Worm (Caenorhabditis elegans) whole organism, early embryonic: ENCODE results near the gene Y39B6A.27.

ENCODE experiments used
- B0310.2 ChIP-seq: sonication (generic microtip); optimal IDR thresholded peaks from 2 replicates; lab custom pipeline; 2016; ENCODE audit warnings: mild to moderate bottlenecking, missing genetic modification characterization, missing compliant biosample characterization
- F13C5.2 ChIP-seq: sonication (generic microtip); optimal IDR thresholded peaks from 2 replicates; lab custom pipeline; 2017; ENCODE audit warnings: mild to moderate bottlenecking, missing genetic modification characterization, inconsistent platforms, missing compliant biosample characterization
- aly-1 ChIP-seq: sonication (generic microtip); optimal IDR thresholded peaks from 2 replicates; lab custom pipeline; 2016; ENCODE audit warnings: missing genetic modification characterization, missing compliant biosample characterization
- ama-1 ChIP-seq: fragments of 150-350 bp; optimal IDR thresholded peaks from 2 replicates; lab custom pipeline; 2014
- ceh-13 ChIP-seq: fragments of 200-800 bp; sonication (Bioruptor generic); optimal IDR thresholded peaks from 2 replicates; lab custom pipeline; 2018; ENCODE audit warnings: mild to moderate bottlenecking, missing genetic modification characterization, missing compliant biosample characterization
- ceh-36 ChIP-seq: sonication (generic microtip); optimal IDR thresholded peaks from 2 replicates; lab custom pipeline; 2016; ENCODE audit warnings: missing genetic modification characterization, inconsistent platforms, missing compliant biosample characterization
- ets-7 ChIP-seq: sonication (generic microtip); optimal IDR thresholded peaks from 2 replicates; lab custom pipeline; 2016; ENCODE audit warnings: missing genotype, missing genetic modification characterization, missing compliant biosample characterization
- flt-1 ChIP-seq: fragments of 200-800 bp; sonication (Bioruptor generic); IDR thresholded peaks from 2 replicates; pipeline ENCODE4 v1.3.6; 2022; ENCODE audit warnings: missing genetic modification characterization, missing compliant biosample characterization
- hmbx-1 ChIP-seq: sonication (generic microtip); optimal IDR thresholded peaks from 2 replicates; lab custom pipeline; 2016; ENCODE audit warnings: mild to moderate bottlenecking, missing genetic modification characterization, missing compliant biosample characterization
- hmg-4 ChIP-seq: fragments of 200-800 bp; sonication (Bioruptor generic); optimal IDR thresholded peaks from 2 replicates; lab custom pipeline; 2018; ENCODE audit warnings: mild to moderate bottlenecking, missing genetic modification characterization, missing compliant biosample characterization
- hnd-1 ChIP-seq: sonication (generic microtip); optimal IDR thresholded peaks from 2 replicates; lab custom pipeline; 2016; ENCODE audit warnings: missing genetic modification characterization, missing compliant biosample characterization
- pes-1 ChIP-seq: fragments of 200-800 bp; sonication (Bioruptor generic); IDR thresholded peaks from 2 replicates; pipeline ENCODE4 v1.3.6; 2022; ENCODE audit warnings: missing genetic modification reagents, missing genetic modification characterization, missing compliant biosample characterization
- scrt-1 ChIP-seq: fragments of 200-800 bp; sonication (Bioruptor generic); IDR thresholded peaks from 2 replicates; pipeline ENCODE4 v1.3.6; 2022; ENCODE audit warnings: missing genetic modification characterization, missing compliant biosample characterization
- sea-1 ChIP-seq: fragments of 200-800 bp; sonication (Bioruptor generic); conservative IDR thresholded peaks from 2 replicates; pipeline ENCODE4 v1.3.6; 2022; ENCODE audit warnings: missing genetic modification characterization, missing compliant biosample characterization
- tbx-11 ChIP-seq: fragments of 200-800 bp; sonication (Bioruptor generic); IDR thresholded peaks from 2 replicates; pipeline ENCODE4 v1.3.6; 2022; ENCODE audit warnings: missing genetic modification characterization, missing compliant biosample characterization
- tbx-37 ChIP-seq: fragments of 200-800 bp; sonication (Bioruptor generic); conservative IDR thresholded peaks from 2 replicates; pipeline ENCODE4 v1.3.6; 2022; ENCODE audit warnings: missing genetic modification reagents, missing genetic modification characterization, missing compliant biosample characterization
- tra-4 ChIP-seq: sonication (generic microtip); optimal IDR thresholded peaks from 2 replicates; lab custom pipeline; 2017; ENCODE audit warnings: missing genetic modification characterization, missing compliant biosample characterization

Gene Y39B6A.27

ce11 chrV:19031456-19031855, at the start of gene Y39B6A.27:
Y39B6A.27 (plus strand) TSS chrV:19031756.
- no peak for TF ChIP-seq F13C5.2 (tag; lab: Kevin White, UChicago)
- no peak for TF ChIP-seq sea-1
- no peak for TF ChIP-seq hmbx-1
- no peak for TF ChIP-seq ceh-36 (tag; lab: Kevin White, UChicago)
- TF ChIP-seq pes-1 (GFP tag; lab: Robert Waterston, UW), result no peak
- TF ChIP-seq B0310.2, result no peak
- no peak for TF ChIP-seq tra-4 (tag; lab: Kevin White, UChicago)
- no peak for TF ChIP-seq hnd-1 (tag; lab: Kevin White, UChicago)
- TF ChIP-seq aly-1 (tag; lab: Kevin White, UChicago), result no peak
- TF ChIP-seq tbx-37 (GFP tag; lab: Robert Waterston, UW), result no peak
- no peak for TF ChIP-seq ama-1 (lab: Kevin White, UChicago)
- no peak for TF ChIP-seq tbx-11 (GFP tag; lab: Robert Waterston, UW)
- TF ChIP-seq flt-1 (GFP tag; lab: Robert Waterston, UW), result no peak
- no peak for TF ChIP-seq hmg-4 (GFP tag; lab: Kevin White, UChicago)
- no peak for TF ChIP-seq scrt-1 (GFP tag; lab: Robert Waterston, UW)
- TF ChIP-seq ets-7 (tag; lab: Kevin White, UChicago), result no peak
- no peak for TF ChIP-seq ceh-13 (GFP tag; lab: Kevin White, UChicago)

- TF ChIP-seq scrt-1 (GFP tag; lab: Robert Waterston, UW) (no peak), tbx-37 (GFP tag; lab: Robert Waterston, UW) (no peak), B0310.2 (no peak), ceh-13 (GFP tag; lab: Kevin White, UChicago) (no peak), sea-1 (no peak), hmg-4 (GFP tag; lab: Kevin White, UChicago) (no peak), ets-7 (tag; lab: Kevin White, UChicago) (no peak), tra-4 (tag; lab: Kevin White, UChicago) (no peak), F13C5.2 (tag; lab: Kevin White, UChicago) (no peak), hmbx-1 (no peak), ceh-36 (tag; lab: Kevin White, UChicago) (no peak), aly-1 (tag; lab: Kevin White, UChicago) (no peak), hnd-1 (tag; lab: Kevin White, UChicago) (no peak), ama-1 (lab: Kevin White, UChicago) (no peak), tbx-11 (GFP tag; lab: Robert Waterston, UW) (no peak), pes-1 (GFP tag; lab: Robert Waterston, UW) (no peak), flt-1 (GFP tag; lab: Robert Waterston, UW) (no peak)
Observed at ce11 chrV:18986103-18986502, 45.5 kb upstream of the Y39B6A.27 start.

- no peak for TF ChIP-seq tra-4 (tag; lab: Kevin White, UChicago)
- no peak for TF ChIP-seq scrt-1 (GFP tag; lab: Robert Waterston, UW)
- no peak for TF ChIP-seq aly-1 (tag; lab: Kevin White, UChicago)
- no peak for TF ChIP-seq tbx-11 (GFP tag; lab: Robert Waterston, UW)
- no peak for TF ChIP-seq hmbx-1
- TF ChIP-seq ets-7 (tag; lab: Kevin White, UChicago), result no peak
- TF ChIP-seq pes-1 (GFP tag; lab: Robert Waterston, UW), result peak; percentile 43; the same call in 1 of the 2 replicates
- no peak for TF ChIP-seq tbx-37 (GFP tag; lab: Robert Waterston, UW)
- TF ChIP-seq F13C5.2 (tag; lab: Kevin White, UChicago), result peak; percentile 34
Observed at ce11 chrV:18990238-18990901, 41.2 kb upstream of the Y39B6A.27 start, which contains the start of the genes reps-1 and Y39B6A.37. reps-1 (minus strand) TSS chrV:18990500. Y39B6A.37 (plus strand) TSS chrV:18990851.

- TF ChIP-seq flt-1 (GFP tag; lab: Robert Waterston, UW), result no peak
- no peak for TF ChIP-seq ets-7 (tag; lab: Kevin White, UChicago)
- no peak for TF ChIP-seq hmbx-1
- TF ChIP-seq ceh-36 (tag; lab: Kevin White, UChicago), result no peak
- no peak for TF ChIP-seq scrt-1 (GFP tag; lab: Robert Waterston, UW)
- TF ChIP-seq tbx-11 (GFP tag; lab: Robert Waterston, UW), result no peak
- no peak for TF ChIP-seq aly-1 (tag; lab: Kevin White, UChicago)
- TF ChIP-seq sea-1, result no peak
- TF ChIP-seq F13C5.2 (tag; lab: Kevin White, UChicago), result no peak
- TF ChIP-seq hnd-1 (tag; lab: Kevin White, UChicago), result no peak
- TF ChIP-seq ama-1 (lab: Kevin White, UChicago), result no peak
- TF ChIP-seq pes-1 (GFP tag; lab: Robert Waterston, UW), result no peak
Observed at ce11 chrV:18990958-18991357, 40.6 kb upstream of the Y39B6A.27 start.

- TF ChIP-seq ceh-13 (GFP tag; lab: Kevin White, UChicago) (no peak), ama-1 (lab: Kevin White, UChicago) (no peak), B0310.2 (no peak), F13C5.2 (tag; lab: Kevin White, UChicago) (no peak), flt-1 (GFP tag; lab: Robert Waterston, UW) (no peak), hmbx-1 (no peak), ceh-36 (tag; lab: Kevin White, UChicago) (no peak), scrt-1 (GFP tag; lab: Robert Waterston, UW) (no peak), ets-7 (tag; lab: Kevin White, UChicago) (no peak), tra-4 (tag; lab: Kevin White, UChicago) (no peak), hmg-4 (GFP tag; lab: Kevin White, UChicago) (no peak), hnd-1 (tag; lab: Kevin White, UChicago) (no peak), sea-1 (no peak), tbx-37 (GFP tag; lab: Robert Waterston, UW) (no peak), pes-1 (GFP tag; lab: Robert Waterston, UW) (no peak), aly-1 (tag; lab: Kevin White, UChicago) (no peak), tbx-11 (GFP tag; lab: Robert Waterston, UW) (no peak)
Observed at ce11 chrV:18993017-18993416, 38.5 kb upstream of the Y39B6A.27 start.

- no peak for TF ChIP-seq tbx-11 (GFP tag; lab: Robert Waterston, UW)
- TF ChIP-seq flt-1 (GFP tag; lab: Robert Waterston, UW), result no peak
- TF ChIP-seq F13C5.2 (tag; lab: Kevin White, UChicago), result no peak
Observed at ce11 chrV:18993535-18993990, 38.0 kb upstream of the Y39B6A.27 start, which contains the start of gene gtf-2F2. gtf-2F2 (plus strand) TSS chrV:18993940.
